Fruit fly (Drosophila melanogaster) whole organism, embryonic: ENCODE results near the gene SrpRbeta.
A peak's percentile ranks its signal among the peaks of the same experiment; 100 is the strongest.

ENCODE experiments used
- Blimp-1 ChIP-seq: fragments of 200-800 bp; sonication (Bioruptor generic); optimal IDR thresholded peaks from 3 replicates; lab custom pipeline; 2018; ENCODE audit warnings: missing biosample characterization, missing genetic modification characterization, mild to moderate bottlenecking, moderate library complexity, missing genetic modification reagents
- CG10565 ChIP-seq: fragments of 200-800 bp; sonication (Bioruptor generic); optimal IDR thresholded peaks from 3 replicates; lab custom pipeline; 2016; ENCODE audit warnings: missing biosample characterization, mild to moderate bottlenecking, missing genetic modification characterization
- CG12155 ChIP-seq: fragments of 200-800 bp; sonication (Bioruptor generic); optimal IDR thresholded peaks from 3 replicates; lab custom pipeline; 2016; ENCODE audit warnings: missing biosample characterization, missing genetic modification characterization
- CG12744 ChIP-seq: fragments of 200-800 bp; sonication (Bioruptor generic); optimal IDR thresholded peaks from 2 replicates; lab custom pipeline; 2016; ENCODE audit warnings: missing biosample characterization, missing genetic modification characterization
- CG1647 ChIP-seq: fragments of 200-800 bp; sonication (Bioruptor generic); optimal IDR thresholded peaks from 3 replicates; lab custom pipeline; 2016; ENCODE audit warnings: missing biosample characterization, missing genetic modification characterization
- CG30403 ChIP-seq: fragments of 200-800 bp; sonication (Bioruptor generic); optimal IDR thresholded peaks from 3 replicates; lab custom pipeline; 2016; ENCODE audit warnings: missing biosample characterization, missing genetic modification characterization
- CG32767 ChIP-seq: fragments of 200-800 bp; sonication (Bioruptor generic); IDR thresholded peaks from 2 replicates; pipeline ENCODE4 v1.3.6; 2022; ENCODE audit warnings: missing biosample characterization, missing genetic modification characterization
- CG32772 ChIP-seq: fragments of 200-800 bp; sonication (Bioruptor generic); IDR thresholded peaks from 2 replicates; pipeline ENCODE4 v1.3.6; 2022; ENCODE audit warnings: missing biosample characterization, missing genetic modification characterization
- CG34422 ChIP-seq: fragments of 200-800 bp; sonication (Bioruptor generic); IDR thresholded peaks from 3 replicates; pipeline ENCODE4 v1.3.6; 2022; ENCODE audit warnings: missing biosample characterization, missing genetic modification characterization
- CG3847 ChIP-seq: fragments of 200-800 bp; sonication (Bioruptor generic); IDR thresholded peaks from 2 replicates; pipeline ENCODE4 v1.3.6; 2022; ENCODE audit warnings: missing biosample characterization, missing genetic modification characterization
- CG4617 ChIP-seq: fragments of 200-800 bp; sonication (Bioruptor generic); optimal IDR thresholded peaks from 3 replicates; lab custom pipeline; 2016; ENCODE audit warnings: missing biosample characterization, missing genetic modification characterization, borderline replicate concordance
- CG6683 ChIP-seq: fragments of 200-800 bp; sonication (Bioruptor generic); optimal IDR thresholded peaks from 2 replicates; lab custom pipeline; 2017; ENCODE audit warnings: missing biosample characterization, mild to moderate bottlenecking, missing genetic modification characterization, missing genetic modification reagents
- Chrac-16 ChIP-seq: fragments of 200-800 bp; sonication (Bioruptor generic); optimal IDR thresholded peaks from 3 replicates; lab custom pipeline; 2016; ENCODE audit warnings: missing biosample characterization, missing genetic modification characterization
- CkIIα-i1 ChIP-seq: fragments of 200-800 bp; sonication (Bioruptor generic); IDR thresholded peaks from 2 replicates; pipeline ENCODE4 v1.3.6; 2022; ENCODE audit warnings: missing biosample characterization, missing genetic modification characterization
- Dbx ChIP-seq: fragments of 200-800 bp; sonication (Bioruptor generic); IDR thresholded peaks from 3 replicates; pipeline ENCODE4 v1.3.6; 2022; ENCODE audit warnings: missing biosample characterization, missing genetic modification characterization
- Deaf1 ChIP-seq: fragments of 200-800 bp; optimal IDR thresholded peaks from 3 replicates; lab custom pipeline; 2019; ENCODE audit warnings: missing biosample characterization, mild to moderate bottlenecking, missing genetic modification characterization, moderate library complexity
- Dip3 ChIP-seq: fragments of 200-800 bp; sonication (Bioruptor generic); optimal IDR thresholded peaks from 3 replicates; lab custom pipeline; 2016; ENCODE audit warnings: missing biosample characterization, missing genetic modification characterization
- Drgx ChIP-seq: fragments of 200-800 bp; sonication (Bioruptor generic); IDR thresholded peaks from 2 replicates; pipeline ENCODE4 v1.3.6; 2022; ENCODE audit warnings: missing biosample characterization, missing genetic modification characterization
- Eip74EF ChIP-seq, 2 experiments: fragments of 200-800 bp in 1 of 2; fragments of >200 bp in 1 of 2; sonication (Bioruptor generic) in 1 of 2; optimal IDR thresholded peaks; 2 replicates each; lab custom pipeline; 2017 to 2019; ENCODE audit warnings: missing biosample characterization in 2 of 2, missing genetic modification characterization in 2 of 2, mild to moderate bottlenecking in 1 of 2, moderate library complexity in 1 of 2
- Ets65A ChIP-seq: fragments of 200-800 bp; sonication (Bioruptor generic); peaks from one replicate; lab custom pipeline; 2016; ENCODE audit warnings: missing biosample characterization, missing genetic modification characterization
- Gsc ChIP-seq: fragments of 200-800 bp; sonication (Bioruptor generic); IDR thresholded peaks from 2 replicates; pipeline ENCODE4 v1.3.6; 2022; ENCODE audit warnings: missing biosample characterization, missing genetic modification characterization
- Hr51 ChIP-seq, 2 experiments: fragments of 200-800 bp; sonication (Bioruptor generic); optimal IDR thresholded peaks; 2 replicates in 1 of 2; 3 replicates in 1 of 2; lab custom pipeline; 2016 to 2018; ENCODE audit warnings: missing biosample characterization in 2 of 2, missing genetic modification characterization in 2 of 2, mild to moderate bottlenecking in 1 of 2, moderate library complexity in 1 of 2
- MBD-R2 ChIP-seq: fragments of 200-800 bp; sonication (Bioruptor generic); IDR thresholded peaks from 2 replicates; pipeline ENCODE4 v1.3.6; 2022; ENCODE audit warnings: missing biosample characterization, missing genetic modification characterization
- MESR4 ChIP-seq: fragments of 200-800 bp; sonication (Bioruptor generic); optimal IDR thresholded peaks from 2 replicates; lab custom pipeline; 2018; ENCODE audit warnings: missing biosample characterization, mild to moderate bottlenecking, missing genetic modification characterization, moderate library complexity
- Rfx ChIP-seq: fragments of 200-800 bp; sonication (Bioruptor generic); IDR thresholded peaks from 2 replicates; pipeline ENCODE4 v1.3.6; 2022; ENCODE audit warnings: missing biosample characterization, missing genetic modification characterization
- Sin3A ChIP-seq: fragments of >200 bp; optimal IDR thresholded peaks from 2 replicates; lab custom pipeline; 2018
- Taf1 ChIP-seq: fragments of 200-800 bp; sonication (Bioruptor generic); IDR thresholded peaks from 2 replicates; pipeline ENCODE4 v1.3.6; 2022; ENCODE audit warnings: missing biosample characterization, missing genetic modification characterization
- al ChIP-seq: fragments of 200-800 bp; sonication (Bioruptor generic); IDR thresholded peaks from 2 replicates; pipeline ENCODE4 v1.3.6; 2022; ENCODE audit warnings: missing biosample characterization, missing genetic modification characterization
- amos ChIP-seq: fragments of 200-800 bp; sonication (Bioruptor generic); IDR thresholded peaks from 2 replicates; pipeline ENCODE4 v1.3.6; 2022; ENCODE audit warnings: missing biosample characterization, missing genetic modification characterization; ENCODE audit not compliant: partially characterized antibody
- aop ChIP-seq: fragments of 200-800 bp; sonication (Bioruptor generic); IDR thresholded peaks from 2 replicates; pipeline ENCODE4 v1.3.6; 2022; ENCODE audit warnings: missing biosample characterization, missing genetic modification characterization
- ato ChIP-seq: fragments of 200-800 bp; sonication (Bioruptor generic); IDR thresholded peaks from 2 replicates; pipeline ENCODE4 v1.3.6; 2022; ENCODE audit warnings: missing biosample characterization, missing genetic modification characterization; ENCODE audit not compliant: partially characterized antibody
- cwo ChIP-seq: fragments of 200-800 bp; sonication (Bioruptor generic); optimal IDR thresholded peaks from 3 replicates; lab custom pipeline; 2017; ENCODE audit warnings: missing biosample characterization, missing genetic modification characterization, mild to moderate bottlenecking, moderate library complexity, missing genetic modification reagents
- danr ChIP-seq: fragments of 200-800 bp; sonication (Bioruptor generic); IDR thresholded peaks from 2 replicates; pipeline ENCODE4 v1.3.6; 2022; ENCODE audit warnings: missing biosample characterization, missing genetic modification characterization
- exex ChIP-seq: fragments of 200-800 bp; sonication (Bioruptor generic); optimal IDR thresholded peaks from 4 replicates; lab custom pipeline; 2018; ENCODE audit warnings: missing biosample characterization, mild to moderate bottlenecking, missing genetic modification characterization, moderate library complexity
- fd3F ChIP-seq: fragments of 200-800 bp; sonication (Bioruptor generic); optimal IDR thresholded peaks from 2 replicates; lab custom pipeline; 2018; ENCODE audit warnings: missing biosample characterization, mild to moderate bottlenecking, missing genetic modification characterization, moderate library complexity
- ham ChIP-seq: fragments of 200-800 bp; sonication (Bioruptor generic); IDR thresholded peaks from 2 replicates; pipeline ENCODE4 v1.3.6; 2022; ENCODE audit warnings: missing biosample characterization, missing genetic modification characterization
- jing ChIP-seq: fragments of 200-800 bp; sonication (Bioruptor generic); optimal IDR thresholded peaks from 2 replicates; lab custom pipeline; 2018; ENCODE audit warnings: missing biosample characterization, mild to moderate bottlenecking, missing genetic modification characterization
- lab ChIP-seq: fragments of 200-800 bp; sonication (Bioruptor generic); optimal IDR thresholded peaks from 3 replicates; lab custom pipeline; 2017; ENCODE audit warnings: missing biosample characterization, missing genetic modification characterization, mild to moderate bottlenecking, moderate library complexity, missing genetic modification reagents
- lola ChIP-seq, 3 experiments: fragments of >200 bp in 2 of 3; fragments of 200-800 bp in 1 of 3; sonication (Bioruptor generic) in 1 of 3; optimal IDR thresholded peaks; 2 replicates each; lab custom pipeline; 2017 to 2019; ENCODE audit warnings: missing biosample characterization in 3 of 3, missing genetic modification characterization in 3 of 3, mild to moderate bottlenecking in 1 of 3, moderate library complexity in 1 of 3
- luna ChIP-seq: fragments of 200-800 bp; sonication (Bioruptor generic); optimal IDR thresholded peaks from 2 replicates; lab custom pipeline; 2016; ENCODE audit warnings: missing biosample characterization, missing genetic modification characterization
- nerfin-2 ChIP-seq: fragments of 200-800 bp; sonication (Bioruptor generic); IDR thresholded peaks from 2 replicates; pipeline ENCODE4 v1.3.6; 2022; ENCODE audit warnings: missing biosample characterization, missing genetic modification characterization; ENCODE audit not compliant: partially characterized antibody
- pan ChIP-seq, 4 experiments: fragments of >200 bp in 3 of 4; fragments of 200-800 bp in 1 of 4; sonication (Bioruptor generic) in 1 of 4; optimal IDR thresholded peaks in 3 of 4; IDR thresholded peaks in 1 of 4; 2 replicates each; pipeline versions ENCODE4 v1.3.6 to Lab custom; 2017 to 2022; ENCODE audit warnings: missing biosample characterization in 2 of 4, missing genetic modification characterization in 2 of 4, mixed read lengths in 1 of 4
- row ChIP-seq: fragments of 200-800 bp; sonication (Bioruptor generic); IDR thresholded peaks from 3 replicates; pipeline ENCODE4 v1.3.6; 2022; ENCODE audit warnings: missing biosample characterization, missing genetic modification characterization
- sens ChIP-seq: fragments of 200-800 bp; sonication (Bioruptor generic); peaks from one replicate; lab custom pipeline; 2016; ENCODE audit warnings: missing biosample characterization, missing genetic modification characterization
- sima ChIP-seq: fragments of 200-800 bp; sonication (Bioruptor generic); optimal IDR thresholded peaks from 2 replicates; lab custom pipeline; 2016; ENCODE audit warnings: missing biosample characterization, missing genetic modification characterization
- ssp ChIP-seq: fragments of 200-800 bp; sonication (Bioruptor generic); IDR thresholded peaks from 2 replicates; pipeline ENCODE4 v1.3.6; 2022; ENCODE audit warnings: missing biosample characterization, missing genetic modification characterization
- tin ChIP-seq: fragments of 200-800 bp; sonication (Bioruptor generic); optimal IDR thresholded peaks from 3 replicates; lab custom pipeline; 2016; ENCODE audit warnings: missing biosample characterization, missing genetic modification characterization
- trh ChIP-seq: fragments of 200-800 bp; sonication (Bioruptor generic); optimal IDR thresholded peaks from 2 replicates; lab custom pipeline; 2016; ENCODE audit warnings: missing biosample characterization, missing genetic modification characterization
- unc-4 ChIP-seq: fragments of 200-800 bp; sonication (Bioruptor generic); IDR thresholded peaks from 2 replicates; pipeline ENCODE4 v1.3.6; 2022; ENCODE audit warnings: missing biosample characterization, missing genetic modification characterization; ENCODE audit not compliant: partially characterized antibody
- vvl ChIP-seq: fragments of 200-800 bp; sonication (Bioruptor generic); IDR thresholded peaks from 2 replicates; pipeline ENCODE4 v1.3.6; 2022; ENCODE audit warnings: missing biosample characterization, missing genetic modification characterization
- zen ChIP-seq: fragments of 200-800 bp; sonication (Bioruptor generic); optimal IDR thresholded peaks from 3 replicates; lab custom pipeline; 2018; ENCODE audit warnings: missing biosample characterization, mild to moderate bottlenecking, missing genetic modification characterization, moderate library complexity

The SrpRbeta gene

dm6 chr3L:8689675-8690074 lies 30.4 kb downstream of the SrpRbeta start (continued):
- TF ChIP-seq lab (peak; percentile 86), MBD-R2 (no peak), sens (peak; percentile 74), exex (no peak), amos (GFP tag; lab: Robert Waterston, UW) (no peak), fd3F (peak; percentile 42), Ets65A (GFP tag; lab: Kevin White, UChicago) (no peak), pan (optimal IDR thresholded peaks at IDR 0.05; lab: Kevin White, UChicago) (no peak), pan (GFP tag; optimal IDR thresholded peaks at IDR 0.05 in 1 of 2, IDR thresholded peaks at IDR 0.05 in 1 of 2) (no peak), ato (GFP tag; lab: Robert Waterston, UW) (no peak), danr (GFP tag; lab: Robert Waterston, UW) (no peak), unc-4 (no peak), trh (GFP tag; lab: Kevin White, UChicago) (peak; percentile 22), ssp (GFP tag; lab: Robert Waterston, UW) (no peak), Chrac-16 (GFP tag; lab: Kevin White, UChicago) (no peak), cwo (GFP tag; lab: Kevin White, UChicago) (peak; percentile 43), tin (GFP tag; lab: Kevin White, UChicago) (no peak), Drgx (GFP tag; lab: Robert Waterston, UW) (no peak), CG34422 (no peak; the same call in 2 of the 3 replicates), CG30403 (GFP tag; lab: Kevin White, UChicago) (no peak), Rfx (GFP tag; lab: Robert Waterston, UW) (peak; percentile 66), Eip74EF (GFP tag; optimal IDR thresholded peaks at IDR 0.05; lab: Kevin White, UChicago) (no peak), aop (GFP tag; lab: Robert Waterston, UW) (no peak), CG1647 (GFP tag; lab: Kevin White, UChicago) (no peak), CG6683 (GFP tag; lab: Kevin White, UChicago) (peak; percentile 46), Gsc (GFP tag; lab: Robert Waterston, UW) (no peak), lola (GFP tag; optimal IDR thresholded peaks at IDR 0.05; lab: Kevin White, UChicago) (no peak), CG4617 (GFP tag; lab: Kevin White, UChicago) (no peak), nerfin-2 (GFP tag; lab: Robert Waterston, UW) (no peak), Sin3A (no peak), CG32772 (no peak), al (GFP tag; lab: Robert Waterston, UW) (no peak), CG10565 (no peak), CG12155 (GFP tag; lab: Kevin White, UChicago) (no peak), Dip3 (GFP tag; lab: Kevin White, UChicago) (no peak), Taf1 (GFP tag; lab: Robert Waterston, UW) (no peak), luna (GFP tag; lab: Kevin White, UChicago) (peak; percentile 23), CkIIα-i1 (GFP tag; lab: Robert Waterston, UW) (no peak), MESR4 (GFP tag; lab: Kevin White, UChicago) (no peak), CG12744 (GFP tag; lab: Kevin White, UChicago) (no peak), sima (GFP tag; lab: Kevin White, UChicago) (no peak), Hr51 (GFP tag; optimal IDR thresholded peaks at IDR 0.05; lab: Kevin White, UChicago) (peak in 1 of 2 experiments; percentile 1), vvl (GFP tag; lab: Robert Waterston, UW) (0 out of 2 replicates have a peak, but pooled peaks have one; percentile 25), Blimp-1 (GFP tag; lab: Kevin White, UChicago) (peak; percentile 32), zen (no peak), row (no peak), jing (GFP tag; lab: Kevin White, UChicago) (no peak), CG3847 (no peak), Dbx (GFP tag; lab: Robert Waterston, UW) (peak; percentile 53; the same call in 1 of the 3 replicates), CG32767 (no peak), Deaf1 (no peak), ham (no peak)
